Fruit fly (Drosophila melanogaster): ENCODE results near the gene Irk3.

DNA sequence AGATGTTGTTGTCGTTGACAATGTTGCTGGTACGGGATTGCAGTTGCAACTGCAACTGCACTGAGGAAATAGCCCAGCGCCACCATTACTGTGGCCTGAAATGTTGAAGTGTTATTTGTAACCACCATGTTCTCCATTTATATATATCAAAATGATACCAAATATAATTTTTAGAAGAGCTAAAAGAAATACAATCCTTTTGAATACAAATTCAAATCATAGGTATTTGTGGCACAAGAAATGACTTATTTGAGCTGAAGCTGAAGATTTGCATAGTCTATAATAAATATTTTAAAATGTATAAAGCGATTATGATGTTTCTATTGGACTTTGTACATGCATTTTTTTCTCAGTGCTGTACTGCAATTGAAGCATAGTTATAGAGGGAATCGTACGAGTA, 6.0 kb upstream of the Irk3 start:
- TF ChIP-seq Sin3A (optimal IDR thresholded peaks at IDR 0.05) (no peak), insv (optimal IDR thresholded peaks at IDR 0.05) (no peak), psq (optimal IDR thresholded peaks at IDR 0.05) (no peak), ttk (optimal IDR thresholded peaks at IDR 0.05) (no peak)

All from Kc167 (cell line).